Worm (Caenorhabditis elegans) whole organism, L3 larva: ENCODE measurements around the gene ikke-1.
A peak's percentile ranks its signal among the peaks of the same experiment; 100 is the strongest.

Experiments
- aly-2 ChIP-seq: fragments of 150-350 bp; optimal IDR thresholded peaks from 2 replicates; lab custom pipeline; 2014; ENCODE audit warnings: missing biosample characterization, missing genetic modification characterization
- ama-1 ChIP-seq: fragments of 150-350 bp; optimal IDR thresholded peaks from 2 replicates; lab custom pipeline; 2018
- ceh-16 ChIP-seq: sonication (generic microtip); optimal IDR thresholded peaks from 2 replicates; lab custom pipeline; 2017; ENCODE audit warnings: missing biosample characterization, missing genetic modification characterization
- ceh-28 ChIP-seq: fragments of 150-350 bp; optimal IDR thresholded peaks from 2 replicates; lab custom pipeline; 2014; ENCODE audit warnings: missing biosample characterization, missing genetic modification reagents, missing genetic modification characterization
- daf-12 ChIP-seq: fragments of 150-350 bp; optimal IDR thresholded peaks from 2 replicates; lab custom pipeline; 2014; ENCODE audit warnings: missing biosample characterization, missing genetic modification reagents, missing genetic modification characterization
- egl-27 ChIP-seq: sonication (generic microtip); optimal IDR thresholded peaks from 4 replicates; lab custom pipeline; 2017; ENCODE audit warnings: missing biosample characterization, missing genetic modification reagents, missing genetic modification characterization
- egl-5 ChIP-seq: fragments of 150-350 bp; optimal IDR thresholded peaks from 2 replicates; lab custom pipeline; 2017; ENCODE audit warnings: missing biosample characterization, missing genetic modification reagents, missing genetic modification characterization, inconsistent platforms
- elt-1 ChIP-seq: fragments of 150-350 bp; optimal IDR thresholded peaks from 2 replicates; lab custom pipeline; 2014; ENCODE audit warnings: missing biosample characterization, missing genetic modification characterization
- elt-2 ChIP-seq: sonication (generic microtip); optimal IDR thresholded peaks from 2 replicates; lab custom pipeline; 2016; ENCODE audit warnings: missing genetic modification reagents, mild to moderate bottlenecking, missing genetic modification characterization, missing compliant biosample characterization
- elt-3 ChIP-seq, 3 experiments: fragments of 150-350 bp in 1 of 3; sonication (generic microtip) in 2 of 3; optimal IDR thresholded peaks; 2 replicates in 2 of 3; 4 replicates in 1 of 3; lab custom pipeline; 2014 to 2017; ENCODE audit warnings: missing biosample characterization in 3 of 3, missing genetic modification characterization in 3 of 3
- fkh-10 ChIP-seq: sonication (generic microtip); optimal IDR thresholded peaks from 2 replicates; lab custom pipeline; 2017; ENCODE audit warnings: missing biosample characterization, missing genetic modification reagents, missing genetic modification characterization
- fkh-2 ChIP-seq: fragments of 150-350 bp; optimal IDR thresholded peaks from 2 replicates; lab custom pipeline; 2014; ENCODE audit warnings: missing biosample characterization, missing genetic modification reagents, missing genetic modification characterization
- hmg-11 ChIP-seq: sonication (generic microtip); optimal IDR thresholded peaks from 2 replicates; lab custom pipeline; 2016; ENCODE audit warnings: missing genetic modification characterization, missing compliant biosample characterization
- lin-15B ChIP-seq: fragments of 150-350 bp; optimal IDR thresholded peaks from 2 replicates; lab custom pipeline; 2014; ENCODE audit warnings: missing biosample characterization, missing genetic modification characterization
- lin-39 ChIP-seq: fragments of 150-350 bp; optimal IDR thresholded peaks from 2 replicates; lab custom pipeline; 2018; ENCODE audit warnings: missing biosample characterization, missing genetic modification reagents, missing genetic modification characterization
- lsy-12 ChIP-seq: sonication (generic microtip); optimal IDR thresholded peaks from 2 replicates; lab custom pipeline; 2016; ENCODE audit warnings: mild to moderate bottlenecking, missing genetic modification characterization, missing compliant biosample characterization
- nfya-1 ChIP-seq: sonication (generic microtip); optimal IDR thresholded peaks from 2 replicates; lab custom pipeline; 2017; ENCODE audit warnings: missing genetic modification characterization, mild to moderate bottlenecking, missing compliant biosample characterization, antibody characterized with exemption, moderate library complexity; ENCODE audit not compliant: insufficient read depth
- nhr-11 ChIP-seq: fragments of 150-350 bp; optimal IDR thresholded peaks from 2 replicates; lab custom pipeline; 2014; ENCODE audit warnings: missing biosample characterization, missing genetic modification characterization
- nhr-237 ChIP-seq: fragments of 150-350 bp; optimal IDR thresholded peaks from 2 replicates; lab custom pipeline; 2014; ENCODE audit warnings: missing biosample characterization, missing genetic modification characterization
- nhr-25 ChIP-seq: sonication (generic microtip); optimal IDR thresholded peaks from 2 replicates; lab custom pipeline; 2017; ENCODE audit warnings: missing biosample characterization, missing genetic modification characterization
- nhr-28 ChIP-seq: fragments of 150-350 bp; optimal IDR thresholded peaks from 2 replicates; lab custom pipeline; 2014; ENCODE audit warnings: missing biosample characterization, missing genetic modification characterization
- nhr-67 ChIP-seq: fragments of 150-350 bp; optimal IDR thresholded peaks from 2 replicates; lab custom pipeline; 2014; ENCODE audit warnings: missing biosample characterization, missing genetic modification characterization
- nhr-76 ChIP-seq: fragments of 150-350 bp; sonication (generic microtip); optimal IDR thresholded peaks from 5 replicates; lab custom pipeline; 2014; ENCODE audit warnings: missing biosample characterization, missing genetic modification characterization
- nhr-77 ChIP-seq: fragments of 150-350 bp; optimal IDR thresholded peaks from 2 replicates; lab custom pipeline; 2014; ENCODE audit warnings: missing biosample characterization, missing genetic modification characterization
- pqm-1 ChIP-seq: fragments of 150-350 bp; optimal IDR thresholded peaks from 2 replicates; lab custom pipeline; 2017; ENCODE audit warnings: missing biosample characterization, missing genetic modification characterization, inconsistent platforms
- skn-1 ChIP-seq: fragments of 150-350 bp; optimal IDR thresholded peaks from 2 replicates; lab custom pipeline; 2014; ENCODE audit warnings: missing biosample characterization, missing genetic modification characterization
- tbx-2 ChIP-seq: sonication (generic microtip); optimal IDR thresholded peaks from 2 replicates; lab custom pipeline; 2016; ENCODE audit warnings: mild to moderate bottlenecking, missing genetic modification characterization, missing compliant biosample characterization
- unc-39 ChIP-seq: sonication (generic microtip); optimal IDR thresholded peaks from 4 replicates; lab custom pipeline; 2017; ENCODE audit warnings: missing biosample characterization, missing genetic modification characterization
- unc-62 ChIP-seq: fragments of 150-350 bp; sonication (generic microtip); optimal IDR thresholded peaks from 4 replicates; lab custom pipeline; 2014; ENCODE audit warnings: missing biosample characterization, missing genetic modification reagents, missing genetic modification characterization
- zag-1 ChIP-seq: fragments of 150-350 bp; optimal IDR thresholded peaks from 2 replicates; lab custom pipeline; 2014; ENCODE audit warnings: missing biosample characterization, missing genetic modification characterization
- ztf-11 ChIP-seq: fragments of 150-350 bp; optimal IDR thresholded peaks from 2 replicates; lab custom pipeline; 2014; ENCODE audit warnings: missing biosample characterization, missing genetic modification characterization

The ikke-1 gene

DNA sequence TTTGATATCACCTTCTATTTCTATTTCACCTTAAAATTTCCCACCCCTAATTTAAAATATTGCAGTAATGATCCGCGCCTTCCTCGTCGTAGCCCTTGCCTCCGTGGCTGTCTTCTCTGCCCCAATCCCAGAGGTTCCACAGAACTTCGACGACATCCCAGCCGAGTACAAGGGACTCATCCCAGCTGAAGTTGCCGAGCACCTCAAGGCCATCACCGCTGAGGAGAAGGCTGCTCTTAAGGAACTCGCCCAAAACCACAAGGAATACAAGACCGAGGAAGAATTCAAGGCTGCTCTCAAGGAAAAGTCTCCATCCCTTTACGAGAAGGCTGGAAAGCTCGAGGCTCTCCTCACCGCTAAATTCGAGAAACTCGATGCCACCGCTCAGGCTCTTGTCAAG, 31.3 kb upstream of the ikke-1 start, which contains the start of gene far-2:
TSS of gene far-2 (plus strand) at position 66 of the 400 bp plus-strand sequence.
- TF ChIP-seq ama-1 = no peak
- TF ChIP-seq daf-12 (tag; lab: Kevin White, UChicago) = no peak
- no peak for TF ChIP-seq nfya-1
- TF ChIP-seq nhr-11 = no peak
- no peak for TF ChIP-seq lsy-12
- TF ChIP-seq elt-2 (tag; lab: Kevin White, UChicago) = no peak
- no peak for TF ChIP-seq skn-1 (tag; lab: Kevin White, UChicago)
- no peak for TF ChIP-seq pqm-1 (tag; lab: Kevin White, UChicago)
- no peak for TF ChIP-seq nhr-77 (tag; lab: Kevin White, UChicago)
- TF ChIP-seq nhr-237 (tag; lab: Kevin White, UChicago) = no peak
- no peak for TF ChIP-seq unc-62 (GFP tag; lab: Kevin White, UChicago)
- TF ChIP-seq nhr-28 (tag; lab: Kevin White, UChicago) = no peak

DNA sequence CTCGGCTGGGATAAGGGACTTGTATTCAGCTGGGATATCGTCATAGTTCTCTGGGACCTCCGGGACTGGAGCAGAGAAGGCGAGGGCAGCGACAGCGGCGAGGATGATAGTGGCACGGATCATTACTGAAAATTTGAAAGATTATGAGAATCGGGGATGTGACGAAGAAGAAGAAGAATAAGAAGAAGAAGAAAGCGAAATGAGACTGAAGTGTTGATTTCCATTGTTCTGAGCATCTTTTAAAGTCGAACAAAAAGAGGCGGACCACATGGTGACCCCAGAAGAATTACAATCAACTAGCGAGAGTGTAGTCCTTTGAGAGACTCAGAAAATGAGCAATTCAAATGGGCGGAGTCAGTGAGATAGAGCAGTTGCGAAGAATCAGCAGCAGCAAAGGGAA, 30.6 kb upstream of the ikke-1 start, which contains the start of gene far-1:
TSS of gene far-1 (minus strand) at position 125 of the 400 bp plus-strand sequence.
- no peak for TF ChIP-seq elt-2 (tag; lab: Kevin White, UChicago)
- TF ChIP-seq nfya-1 = peak; percentile 31

DNA sequence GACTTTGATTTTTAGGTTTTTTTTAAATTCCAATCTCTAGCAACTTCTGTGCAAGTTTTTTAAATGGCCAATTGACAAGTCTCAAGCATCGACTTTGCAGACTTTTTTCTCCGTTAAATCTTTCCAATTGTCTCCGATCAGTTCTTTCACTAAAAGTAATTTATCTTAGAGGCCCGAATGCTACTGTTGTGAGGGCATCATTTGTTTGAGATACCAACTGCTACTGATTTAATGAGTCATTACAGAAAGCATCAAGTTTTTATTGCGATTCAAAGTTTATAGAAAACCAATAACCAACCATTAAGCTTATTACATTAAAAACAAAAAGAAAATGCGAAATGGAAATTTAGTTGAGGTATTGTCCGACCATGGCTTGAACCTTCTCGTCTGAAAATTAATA, 29.6 kb upstream of the ikke-1 start:
- no peak for TF ChIP-seq nhr-237 (tag; lab: Kevin White, UChicago)
- peak; percentile 74 for TF ChIP-seq egl-5 (tag; lab: Kevin White, UChicago)
- peak; percentile 5 for TF ChIP-seq ama-1

DNA sequence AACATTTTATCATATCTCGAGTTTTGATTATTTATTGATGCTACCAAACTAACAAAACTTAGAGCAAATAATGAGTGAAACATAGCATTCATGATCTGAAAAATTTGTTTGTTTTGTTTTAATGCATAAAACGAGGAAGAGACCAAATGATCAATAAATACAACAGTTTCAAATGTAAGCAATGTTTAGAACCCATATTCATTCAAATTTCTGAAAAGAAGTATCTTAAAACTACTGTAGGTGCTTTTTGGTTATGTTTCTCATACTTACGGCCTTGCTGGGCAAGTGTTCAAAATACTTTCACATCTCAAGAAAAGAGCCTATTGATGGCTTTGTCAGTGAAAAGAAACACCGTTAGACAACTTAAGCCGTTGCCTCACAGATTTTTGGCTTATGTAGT, 27.2 kb upstream of the ikke-1 start, which contains the start of gene F02A9.1:
TSS of gene F02A9.1 (minus strand) at position 101 of the 400 bp plus-strand sequence.
- TF ChIP-seq ztf-11 (tag; lab: Kevin White, UChicago) = no peak
- no peak for TF ChIP-seq aly-2 (tag; lab: Kevin White, UChicago)
- TF ChIP-seq elt-3 (tag; optimal IDR thresholded peaks at IDR 0.05; lab: Kevin White, UChicago) = no peak
- no peak for TF ChIP-seq zag-1 (tag; lab: Kevin White, UChicago)
- no peak for TF ChIP-seq ceh-28 (tag; lab: Kevin White, UChicago)
- no peak for TF ChIP-seq nhr-76
- no peak for TF ChIP-seq elt-1 (tag; lab: Kevin White, UChicago)
- TF ChIP-seq nhr-237 (tag; lab: Kevin White, UChicago) = no peak
- no peak for TF ChIP-seq nhr-28 (tag; lab: Kevin White, UChicago)
- no peak for TF ChIP-seq egl-27 (tag; lab: Kevin White, UChicago)

DNA sequence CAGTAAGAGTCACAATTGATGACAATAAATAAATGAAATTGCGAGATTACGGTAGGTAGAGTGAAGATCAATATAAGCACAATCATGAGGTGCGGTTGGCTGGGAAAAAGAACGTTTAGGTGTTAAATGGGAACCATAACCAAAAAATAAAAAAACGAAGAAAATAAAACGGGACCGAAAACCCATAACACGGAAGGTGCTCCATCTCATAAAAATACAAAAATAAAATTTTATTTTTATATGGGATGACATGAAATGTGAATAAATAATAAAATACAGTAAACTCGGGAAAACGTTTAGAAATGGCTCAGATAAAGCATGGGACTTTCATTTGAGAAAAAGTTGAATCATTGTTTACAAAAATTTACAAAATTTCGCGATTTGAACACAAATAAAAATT, 25.0 kb upstream of the ikke-1 start, which contains the start of gene F02A9.7:
TSS of gene F02A9.7 (minus strand) at position 101 of the 400 bp plus-strand sequence.
- no peak for TF ChIP-seq nhr-237 (tag; lab: Kevin White, UChicago)
- TF ChIP-seq fkh-2 = no peak

DNA sequence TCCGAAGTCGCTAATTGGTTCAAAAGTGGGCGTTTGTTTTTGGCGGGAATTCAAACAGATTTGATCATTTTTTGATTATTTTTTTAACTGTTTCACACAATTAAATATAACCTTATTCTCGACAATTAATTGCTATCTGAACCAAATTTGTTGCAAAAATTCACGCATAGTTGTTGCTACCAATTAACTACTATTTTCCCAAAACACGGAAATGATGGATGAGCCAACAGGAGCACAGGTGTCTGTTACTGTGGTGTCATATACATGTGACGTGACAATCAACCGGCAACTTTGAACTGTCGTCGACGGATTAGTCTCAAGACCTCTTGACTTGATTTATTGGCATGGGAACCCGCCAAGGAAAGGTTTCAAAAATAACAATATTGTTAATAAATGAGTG, 22.2 kb upstream of the ikke-1 start:
- TF ChIP-seq nhr-28 (tag; lab: Kevin White, UChicago) = no peak
- TF ChIP-seq nhr-25 (tag; lab: Kevin White, UChicago) = no peak
- no peak for TF ChIP-seq egl-5 (tag; lab: Kevin White, UChicago)
- no peak for TF ChIP-seq fkh-2
- TF ChIP-seq lin-39 (tag; lab: Kevin White, UChicago) = no peak
- no peak for TF ChIP-seq nhr-67

DNA sequence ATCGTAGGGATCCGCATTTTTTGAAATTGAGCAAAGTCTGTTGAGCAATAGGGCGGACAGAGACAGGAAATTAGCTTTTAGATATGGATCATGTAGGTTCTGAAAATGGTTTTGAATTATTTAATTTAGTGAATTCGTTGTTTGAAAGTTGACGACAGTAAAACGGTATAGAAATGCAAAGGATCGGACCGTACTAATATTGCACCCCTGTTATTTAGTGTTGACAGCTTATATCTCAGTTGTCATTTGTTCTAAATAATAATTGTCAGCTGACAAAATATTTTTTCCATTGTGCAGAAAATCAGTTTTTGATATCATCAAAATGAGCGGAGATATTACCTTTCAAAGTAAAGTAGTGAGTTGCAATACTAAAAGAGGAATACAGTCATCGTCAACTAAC, 20.9 kb upstream of the ikke-1 start, which contains the start of gene lin-12:
TSS of gene lin-12 (minus strand) at position 101 of the 400 bp plus-strand sequence.
- TF ChIP-seq ceh-16 (tag; lab: Kevin White, UChicago) (no peak), nhr-76 (no peak), unc-39 (tag; lab: Kevin White, UChicago) (no peak), fkh-10 (no peak), lin-15B (tag; lab: Kevin White, UChicago) (no peak), tbx-2 (no peak), hmg-11 (tag; lab: Kevin White, UChicago) (no peak)
